Worm (Caenorhabditis elegans) whole organism, early embryonic: ENCODE results near the gene flp-3.

Experiments used
- B0310.2 ChIP-seq: sonication (generic microtip); optimal IDR thresholded peaks from 2 replicates; lab custom pipeline; 2016; ENCODE audit warnings: mild to moderate bottlenecking, missing genetic modification characterization, missing compliant biosample characterization
- F13C5.2 ChIP-seq: sonication (generic microtip); optimal IDR thresholded peaks from 2 replicates; lab custom pipeline; 2017; ENCODE audit warnings: mild to moderate bottlenecking, missing genetic modification characterization, inconsistent platforms, missing compliant biosample characterization
- aly-1 ChIP-seq: sonication (generic microtip); optimal IDR thresholded peaks from 2 replicates; lab custom pipeline; 2016; ENCODE audit warnings: missing genetic modification characterization, missing compliant biosample characterization
- ama-1 ChIP-seq: fragments of 150-350 bp; optimal IDR thresholded peaks from 2 replicates; lab custom pipeline; 2014
- ceh-13 ChIP-seq: fragments of 200-800 bp; sonication (Bioruptor generic); optimal IDR thresholded peaks from 2 replicates; lab custom pipeline; 2018; ENCODE audit warnings: mild to moderate bottlenecking, missing genetic modification characterization, missing compliant biosample characterization
- ceh-36 ChIP-seq: sonication (generic microtip); optimal IDR thresholded peaks from 2 replicates; lab custom pipeline; 2016; ENCODE audit warnings: missing genetic modification characterization, inconsistent platforms, missing compliant biosample characterization
- ets-7 ChIP-seq: sonication (generic microtip); optimal IDR thresholded peaks from 2 replicates; lab custom pipeline; 2016; ENCODE audit warnings: missing genotype, missing genetic modification characterization, missing compliant biosample characterization
- flt-1 ChIP-seq: fragments of 200-800 bp; sonication (Bioruptor generic); IDR thresholded peaks from 2 replicates; pipeline ENCODE4 v1.3.6; 2022; ENCODE audit warnings: missing genetic modification characterization, missing compliant biosample characterization
- hmbx-1 ChIP-seq: sonication (generic microtip); optimal IDR thresholded peaks from 2 replicates; lab custom pipeline; 2016; ENCODE audit warnings: mild to moderate bottlenecking, missing genetic modification characterization, missing compliant biosample characterization
- hmg-4 ChIP-seq: fragments of 200-800 bp; sonication (Bioruptor generic); optimal IDR thresholded peaks from 2 replicates; lab custom pipeline; 2018; ENCODE audit warnings: mild to moderate bottlenecking, missing genetic modification characterization, missing compliant biosample characterization
- hnd-1 ChIP-seq: sonication (generic microtip); optimal IDR thresholded peaks from 2 replicates; lab custom pipeline; 2016; ENCODE audit warnings: missing genetic modification characterization, missing compliant biosample characterization
- pes-1 ChIP-seq: fragments of 200-800 bp; sonication (Bioruptor generic); IDR thresholded peaks from 2 replicates; pipeline ENCODE4 v1.3.6; 2022; ENCODE audit warnings: missing genetic modification reagents, missing genetic modification characterization, missing compliant biosample characterization
- scrt-1 ChIP-seq: fragments of 200-800 bp; sonication (Bioruptor generic); IDR thresholded peaks from 2 replicates; pipeline ENCODE4 v1.3.6; 2022; ENCODE audit warnings: missing genetic modification characterization, missing compliant biosample characterization
- sea-1 ChIP-seq: fragments of 200-800 bp; sonication (Bioruptor generic); conservative IDR thresholded peaks from 2 replicates; pipeline ENCODE4 v1.3.6; 2022; ENCODE audit warnings: missing genetic modification characterization, missing compliant biosample characterization
- tbx-11 ChIP-seq: fragments of 200-800 bp; sonication (Bioruptor generic); IDR thresholded peaks from 2 replicates; pipeline ENCODE4 v1.3.6; 2022; ENCODE audit warnings: missing genetic modification characterization, missing compliant biosample characterization
- tbx-37 ChIP-seq: fragments of 200-800 bp; sonication (Bioruptor generic); conservative IDR thresholded peaks from 2 replicates; pipeline ENCODE4 v1.3.6; 2022; ENCODE audit warnings: missing genetic modification reagents, missing genetic modification characterization, missing compliant biosample characterization
- tra-4 ChIP-seq: sonication (generic microtip); optimal IDR thresholded peaks from 2 replicates; lab custom pipeline; 2017; ENCODE audit warnings: missing genetic modification characterization, missing compliant biosample characterization

The flp-3 gene

DNA sequence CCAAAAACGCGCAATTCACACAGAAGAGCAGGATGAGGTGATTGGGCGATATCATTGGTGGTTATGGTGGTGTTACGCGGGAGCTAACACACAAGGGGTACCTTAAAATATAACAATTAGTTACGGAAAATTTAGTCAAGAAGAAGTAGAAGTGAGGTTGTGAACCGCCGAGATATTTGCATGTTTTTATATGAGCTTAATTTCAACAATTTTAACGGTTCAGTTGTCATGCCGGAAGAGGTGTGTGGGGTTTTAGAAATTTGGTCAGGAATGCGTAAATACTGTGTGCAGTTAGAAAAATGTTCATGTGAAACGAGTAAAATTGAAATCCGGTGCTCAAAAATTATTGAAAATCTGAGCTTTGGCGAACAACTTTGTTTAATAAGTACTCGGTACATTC is at the start of gene flp-3:
Gene flp-3, minus strand, starts transcription at position 101 of the 400 bp plus-strand sequence.
- TF ChIP-seq sea-1 (GFP tag; lab: Robert Waterston, UW) (no peak), hmbx-1 (no peak), B0310.2 (tag; lab: Kevin White, UChicago) (no peak), F13C5.2 (tag; lab: Kevin White, UChicago) (no peak), ets-7 (tag; lab: Kevin White, UChicago) (no peak), pes-1 (GFP tag; lab: Robert Waterston, UW) (no peak), tbx-11 (GFP tag; lab: Robert Waterston, UW) (no peak), tbx-37 (no peak), ama-1 (lab: Kevin White, UChicago) (no peak), hmg-4 (GFP tag; lab: Kevin White, UChicago) (no peak), hnd-1 (tag; lab: Kevin White, UChicago) (no peak), scrt-1 (no peak), flt-1 (GFP tag; lab: Robert Waterston, UW) (no peak), tra-4 (tag; lab: Kevin White, UChicago) (no peak), ceh-13 (GFP tag; lab: Kevin White, UChicago) (no peak), aly-1 (tag; lab: Kevin White, UChicago) (no peak), ceh-36 (no peak)

- no peak for TF ChIP-seq flt-1 (GFP tag; lab: Robert Waterston, UW)
Measured at ce11 chrX:10141963-10142431, 49.2 kb upstream of the flp-3 start, which contains the start of gene oac-14. TSS of gene oac-14 (minus strand) at chrX:10142013.

ce11 chrX:10141264-10141663 is 48.5 kb upstream of the flp-3 start:
- TF ChIP-seq ets-7 (tag; lab: Kevin White, UChicago) = no peak
- TF ChIP-seq flt-1 (GFP tag; lab: Robert Waterston, UW) = no peak
- TF ChIP-seq F13C5.2 (tag; lab: Kevin White, UChicago) = no peak
- no peak for TF ChIP-seq hmbx-1
- TF ChIP-seq hnd-1 (tag; lab: Kevin White, UChicago) = no peak
- no peak for TF ChIP-seq tbx-37
- TF ChIP-seq ceh-36 = no peak
- TF ChIP-seq scrt-1 = no peak
- no peak for TF ChIP-seq ama-1 (lab: Kevin White, UChicago)
- TF ChIP-seq B0310.2 (tag; lab: Kevin White, UChicago) = no peak
- TF ChIP-seq tra-4 (tag; lab: Kevin White, UChicago) = no peak
- TF ChIP-seq tbx-11 (GFP tag; lab: Robert Waterston, UW) = no peak

DNA sequence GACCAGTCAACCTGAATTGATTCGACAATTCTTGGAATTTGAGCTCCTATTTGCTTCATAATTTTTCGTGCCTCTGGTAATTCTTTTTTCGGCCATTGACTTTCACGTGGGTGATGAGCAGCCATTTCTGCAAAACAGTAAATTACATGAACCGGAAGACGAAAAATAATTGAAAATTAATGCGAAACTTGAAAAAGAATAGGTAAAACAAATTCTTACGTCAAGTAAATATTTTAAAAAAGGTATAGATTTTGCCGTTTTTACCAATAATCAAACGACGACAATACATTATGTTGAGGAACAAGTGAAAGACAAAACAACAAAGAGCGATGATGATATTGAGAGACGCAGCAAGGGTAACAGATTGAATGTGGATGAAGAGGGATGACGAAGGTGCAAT is 45.7 kb upstream of the flp-3 start, which contains the start of gene moc-1:
Gene moc-1, minus strand, starts transcription at position 127 of the 400 bp plus-strand sequence.
- no peak for TF ChIP-seq hmg-4 (GFP tag; lab: Kevin White, UChicago)
- TF ChIP-seq scrt-1 = no peak
- TF ChIP-seq pes-1 (GFP tag; lab: Robert Waterston, UW) = no peak
- TF ChIP-seq flt-1 (GFP tag; lab: Robert Waterston, UW) = no peak
- TF ChIP-seq ets-7 (tag; lab: Kevin White, UChicago) = no peak
- TF ChIP-seq tbx-11 (GFP tag; lab: Robert Waterston, UW) = no peak

ce11 chrX:10133082-10133481 is 40.3 kb upstream of the flp-3 start, which contains the start of gene unc-58:
TSS of gene unc-58 (minus strand) at chrX:10133182.
- TF ChIP-seq B0310.2 (tag; lab: Kevin White, UChicago) = no peak
- no peak for TF ChIP-seq tra-4 (tag; lab: Kevin White, UChicago)
- TF ChIP-seq hmg-4 (GFP tag; lab: Kevin White, UChicago) = no peak
- TF ChIP-seq ceh-36 = no peak
- no peak for TF ChIP-seq tbx-37
- TF ChIP-seq flt-1 (GFP tag; lab: Robert Waterston, UW) = no peak
- TF ChIP-seq ama-1 (lab: Kevin White, UChicago) = no peak
- TF ChIP-seq F13C5.2 (tag; lab: Kevin White, UChicago) = no peak
- no peak for TF ChIP-seq ceh-13 (GFP tag; lab: Kevin White, UChicago)
- no peak for TF ChIP-seq sea-1 (GFP tag; lab: Robert Waterston, UW)
- no peak for TF ChIP-seq aly-1 (tag; lab: Kevin White, UChicago)
- TF ChIP-seq hnd-1 (tag; lab: Kevin White, UChicago) = no peak
- TF ChIP-seq hmbx-1 = no peak
- TF ChIP-seq pes-1 (GFP tag; lab: Robert Waterston, UW) = no peak
- no peak for TF ChIP-seq tbx-11 (GFP tag; lab: Robert Waterston, UW)
- TF ChIP-seq ets-7 (tag; lab: Kevin White, UChicago) = no peak

DNA sequence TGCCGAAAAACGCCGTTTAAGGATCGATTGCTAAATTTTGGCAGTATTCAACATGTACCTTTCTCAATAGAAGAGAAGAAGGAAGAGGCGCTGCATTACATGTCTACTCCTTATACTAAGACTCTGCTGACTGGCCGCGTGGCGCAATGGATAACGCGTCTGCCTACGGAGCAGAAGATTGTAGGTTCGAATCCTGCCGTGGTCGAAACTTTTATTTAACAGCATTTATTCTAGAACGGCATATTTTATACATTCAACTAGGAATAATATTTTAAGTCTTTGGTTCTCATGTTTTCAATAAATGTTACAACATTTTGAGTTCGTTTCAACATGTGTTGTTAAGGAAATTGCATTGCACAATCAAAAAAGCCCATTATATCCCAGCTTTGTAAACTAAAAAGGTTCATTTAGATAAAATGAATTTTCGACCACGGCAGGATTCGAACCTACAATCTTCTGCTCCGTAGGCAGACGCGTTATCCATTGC is 39.8 kb upstream of the flp-3 start:
- peak; percentile 62 for TF ChIP-seq B0310.2 (tag; lab: Kevin White, UChicago)
- TF ChIP-seq aly-1 (tag; lab: Kevin White, UChicago) = peak; percentile 88
- peak; percentile 14 for TF ChIP-seq ets-7 (tag; lab: Kevin White, UChicago)
- peak; percentile 89 for TF ChIP-seq scrt-1
- peak; percentile 76 for TF ChIP-seq hnd-1 (tag; lab: Kevin White, UChicago)
- peak; percentile 72 for TF ChIP-seq ceh-13 (GFP tag; lab: Kevin White, UChicago)
- peak; percentile 87 for TF ChIP-seq flt-1 (GFP tag; lab: Robert Waterston, UW)
- TF ChIP-seq sea-1 (GFP tag; lab: Robert Waterston, UW) = peak; percentile 94
- peak; percentile 81 for TF ChIP-seq hmg-4 (GFP tag; lab: Kevin White, UChicago)
- peak; percentile 86 for TF ChIP-seq tbx-37
- peak; percentile 89 for TF ChIP-seq tbx-11 (GFP tag; lab: Robert Waterston, UW)
- TF ChIP-seq hmbx-1 = peak; percentile 53
- peak; percentile 92 for TF ChIP-seq pes-1 (GFP tag; lab: Robert Waterston, UW)
- peak; percentile 79 for TF ChIP-seq ceh-36
- peak; percentile 68 for TF ChIP-seq F13C5.2 (tag; lab: Kevin White, UChicago)

ce11 chrX:10130159-10130558 is 37.4 kb upstream of the flp-3 start:
- TF ChIP-seq hmbx-1 = no peak
- no peak for TF ChIP-seq flt-1 (GFP tag; lab: Robert Waterston, UW)
- TF ChIP-seq sea-1 (GFP tag; lab: Robert Waterston, UW) = no peak
- no peak for TF ChIP-seq tra-4 (tag; lab: Kevin White, UChicago)
- TF ChIP-seq tbx-37 = no peak
- no peak for TF ChIP-seq tbx-11 (GFP tag; lab: Robert Waterston, UW)
- TF ChIP-seq ceh-13 (GFP tag; lab: Kevin White, UChicago) = no peak
- TF ChIP-seq pes-1 (GFP tag; lab: Robert Waterston, UW) = no peak
- TF ChIP-seq hmg-4 (GFP tag; lab: Kevin White, UChicago) = no peak
- no peak for TF ChIP-seq scrt-1
- TF ChIP-seq hnd-1 (tag; lab: Kevin White, UChicago) = no peak
- TF ChIP-seq ets-7 (tag; lab: Kevin White, UChicago) = no peak
- TF ChIP-seq F13C5.2 (tag; lab: Kevin White, UChicago) = no peak
- TF ChIP-seq aly-1 (tag; lab: Kevin White, UChicago) = no peak
- no peak for TF ChIP-seq B0310.2 (tag; lab: Kevin White, UChicago)
- no peak for TF ChIP-seq ama-1 (lab: Kevin White, UChicago)
- no peak for TF ChIP-seq ceh-36
